Worm (Caenorhabditis elegans) whole organism, L2 larva: Measurements from ENCODE around the gene bgnt-1.1.

Source experiments
- C34F6.9 ChIP-seq: fragments of 150-350 bp; optimal IDR thresholded peaks from 2 replicates; lab custom pipeline; 2014; ENCODE audit warnings: missing biosample characterization, missing genetic modification characterization
- F13H6.1 ChIP-seq: sonication (generic microtip); optimal IDR thresholded peaks from 2 replicates; lab custom pipeline; 2016; ENCODE audit warnings: missing genetic modification characterization, missing compliant biosample characterization
- R02D3.7 ChIP-seq: fragments of 150-350 bp; optimal IDR thresholded peaks from 2 replicates; lab custom pipeline; 2014; ENCODE audit warnings: missing biosample characterization, missing genetic modification characterization
- Y55F3AM.14 ChIP-seq: fragments of 200-800 bp; sonication (Bioruptor generic); optimal IDR thresholded peaks from 2 replicates; lab custom pipeline; 2018; ENCODE audit warnings: mild to moderate bottlenecking, missing genetic modification characterization, missing compliant biosample characterization
- ZK546.5 ChIP-seq: sonication (generic microtip); optimal IDR thresholded peaks from 2 replicates; lab custom pipeline; 2017; ENCODE audit warnings: missing biosample characterization, missing genetic modification characterization
- ama-1 ChIP-seq: fragments of 150-350 bp; optimal IDR thresholded peaks from 2 replicates; lab custom pipeline; 2018; ENCODE audit warnings: inconsistent platforms
- blmp-1 ChIP-seq: sonication (generic microtip); optimal IDR thresholded peaks from 2 replicates; lab custom pipeline; 2017; ENCODE audit warnings: missing genetic modification characterization, mild to moderate bottlenecking, missing compliant biosample characterization, antibody characterized with exemption, moderate library complexity; ENCODE audit not compliant: insufficient read depth
- ceh-16 ChIP-seq: fragments of 150-350 bp; optimal IDR thresholded peaks from 2 replicates; lab custom pipeline; 2014; ENCODE audit warnings: missing biosample characterization, missing genetic modification characterization
- crh-2 ChIP-seq: sonication (generic microtip); optimal IDR thresholded peaks from 2 replicates; lab custom pipeline; 2017; ENCODE audit warnings: missing biosample characterization, missing genetic modification characterization
- egl-27 ChIP-seq: sonication (generic microtip); optimal IDR thresholded peaks from 3 replicates; lab custom pipeline; 2017; ENCODE audit warnings: missing biosample characterization, missing genetic modification reagents, missing genetic modification characterization
- elt-3 ChIP-seq: sonication (generic microtip); optimal IDR thresholded peaks from 2 replicates; lab custom pipeline; 2017; ENCODE audit warnings: missing biosample characterization, missing genetic modification characterization
- fos-1 ChIP-seq: fragments of 150-350 bp; optimal IDR thresholded peaks from 2 replicates; lab custom pipeline; 2014; ENCODE audit warnings: missing biosample characterization, missing genetic modification characterization
- gmeb-1 ChIP-seq: fragments of 150-350 bp; optimal IDR thresholded peaks from 2 replicates; lab custom pipeline; 2014; ENCODE audit warnings: missing biosample characterization, missing genetic modification characterization
- lin-11 ChIP-seq: fragments of 150-350 bp; sonication (generic microtip); optimal IDR thresholded peaks from 2 replicates; lab custom pipeline; 2014; ENCODE audit warnings: missing biosample characterization, missing genetic modification characterization, inconsistent platforms, mixed read lengths
- lin-39 ChIP-seq: fragments of 150-350 bp; optimal IDR thresholded peaks from 2 replicates; lab custom pipeline; 2014; ENCODE audit warnings: missing biosample characterization, missing genetic modification reagents, missing genetic modification characterization
- lsy-2 ChIP-seq, 2 experiments: fragments of 150-350 bp in 1 of 2; sonication (generic microtip) in 1 of 2; optimal IDR thresholded peaks; 2 replicates each; lab custom pipeline; 2014 to 2017; ENCODE audit warnings: missing biosample characterization in 2 of 2, missing genetic modification characterization in 2 of 2
- mab-5 ChIP-seq: fragments of 150-350 bp; optimal IDR thresholded peaks from 2 replicates; lab custom pipeline; 2014; ENCODE audit warnings: missing biosample characterization, missing genetic modification characterization
- mbf-1 ChIP-seq: sonication (generic microtip); optimal IDR thresholded peaks from 2 replicates; lab custom pipeline; 2017; ENCODE audit warnings: missing biosample characterization, missing genetic modification characterization
- mdl-1 ChIP-seq, 2 experiments: fragments of 150-350 bp in 1 of 2; sonication (generic microtip) in 1 of 2; optimal IDR thresholded peaks; 2 replicates each; lab custom pipeline; 2017; ENCODE audit warnings: missing biosample characterization in 2 of 2, missing genetic modification characterization in 2 of 2
- nhr-10 ChIP-seq: sonication (generic microtip); optimal IDR thresholded peaks from 2 replicates; lab custom pipeline; 2017; ENCODE audit warnings: missing biosample characterization, missing genetic modification characterization
- nhr-11 ChIP-seq: fragments of 150-350 bp; optimal IDR thresholded peaks from 2 replicates; lab custom pipeline; 2014; ENCODE audit warnings: missing biosample characterization, missing genetic modification characterization
- nhr-12 ChIP-seq: fragments of 150-350 bp; optimal IDR thresholded peaks from 2 replicates; lab custom pipeline; 2014; ENCODE audit warnings: missing biosample characterization, missing genetic modification characterization
- nhr-129 ChIP-seq: fragments of 150-350 bp; optimal IDR thresholded peaks from 2 replicates; lab custom pipeline; 2014; ENCODE audit warnings: missing biosample characterization, missing genetic modification characterization
- nhr-21 ChIP-seq: fragments of 150-350 bp; optimal IDR thresholded peaks from 2 replicates; lab custom pipeline; 2014; ENCODE audit warnings: missing biosample characterization, missing genetic modification characterization
- nhr-23 ChIP-seq: fragments of 150-350 bp; optimal IDR thresholded peaks from 2 replicates; lab custom pipeline; 2014; ENCODE audit warnings: missing biosample characterization, missing genetic modification reagents, missing genetic modification characterization
- nhr-6 ChIP-seq: fragments of 150-350 bp; optimal IDR thresholded peaks from 2 replicates; lab custom pipeline; 2014; ENCODE audit warnings: missing biosample characterization, missing genetic modification characterization
- peb-1 ChIP-seq: fragments of 150-350 bp; optimal IDR thresholded peaks from 2 replicates; lab custom pipeline; 2014; ENCODE audit warnings: missing biosample characterization, missing genetic modification characterization
- sem-4 ChIP-seq: fragments of 150-350 bp; optimal IDR thresholded peaks from 2 replicates; lab custom pipeline; 2014; ENCODE audit warnings: missing biosample characterization, missing genetic modification reagents, missing genetic modification characterization
- skn-1 ChIP-seq: sonication (generic microtip); optimal IDR thresholded peaks from 2 replicates; lab custom pipeline; 2017; ENCODE audit warnings: missing biosample characterization, missing genetic modification characterization
- sma-3 ChIP-seq: sonication (generic microtip); optimal IDR thresholded peaks from 2 replicates; lab custom pipeline; 2016; ENCODE audit warnings: missing genetic modification reagents, missing genetic modification characterization, missing compliant biosample characterization
- sma-9 ChIP-seq, 2 experiments: fragments of 150-350 bp in 1 of 2; sonication (generic microtip) in 1 of 2; optimal IDR thresholded peaks; 2 replicates each; lab custom pipeline; 2014 to 2016; ENCODE audit warnings: missing genetic modification characterization in 2 of 2, mild to moderate bottlenecking in 1 of 2, missing biosample characterization in 1 of 2, missing compliant biosample characterization in 1 of 2, missing genetic modification reagents in 1 of 2, moderate library complexity in 1 of 2
- unc-39 ChIP-seq: fragments of 150-350 bp; optimal IDR thresholded peaks from 2 replicates; lab custom pipeline; 2014; ENCODE audit warnings: missing biosample characterization, missing genetic modification characterization
- unc-55 ChIP-seq: fragments of 150-350 bp; sonication (generic microtip); optimal IDR thresholded peaks from 3 replicates; lab custom pipeline; 2014; ENCODE audit warnings: missing biosample characterization, missing genetic modification reagents, missing genetic modification characterization
- unc-62 ChIP-seq: fragments of 150-350 bp; optimal IDR thresholded peaks from 2 replicates; lab custom pipeline; 2014; ENCODE audit warnings: missing biosample characterization, missing genetic modification reagents, missing genetic modification characterization
- zag-1 ChIP-seq: fragments of 150-350 bp; optimal IDR thresholded peaks from 2 replicates; lab custom pipeline; 2014; ENCODE audit warnings: missing biosample characterization, missing genetic modification characterization
- ztf-1 ChIP-seq: fragments of 200-800 bp; sonication (Bioruptor generic); conservative IDR thresholded peaks from 2 replicates; pipeline ENCODE4 v1.3.6; 2022; ENCODE audit warnings: missing genetic modification characterization, missing compliant biosample characterization
- ztf-4 ChIP-seq: fragments of 150-350 bp; optimal IDR thresholded peaks from 2 replicates; lab custom pipeline; 2014; ENCODE audit warnings: missing biosample characterization, missing genetic modification characterization

bgnt-1.1 gene

DNA sequence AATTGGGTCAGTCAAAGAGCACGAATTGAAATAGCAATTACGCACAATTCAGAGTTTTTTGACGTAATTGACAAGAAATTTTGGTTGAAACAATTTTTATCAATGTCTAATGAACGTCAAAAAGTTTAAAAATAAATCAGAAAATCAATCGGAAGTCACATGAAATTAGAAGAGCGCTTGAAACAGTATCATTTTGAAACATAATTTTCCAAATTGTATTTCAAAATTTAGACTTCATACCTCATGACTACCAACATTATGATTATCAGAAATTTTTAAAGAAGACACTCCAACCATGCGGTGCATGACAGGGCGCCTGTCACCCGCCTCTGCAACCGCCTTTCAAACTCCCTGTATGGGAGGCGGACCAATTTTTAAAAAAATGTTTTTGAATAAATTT is 40.7 kb downstream of the bgnt-1.1 start:
- TF ChIP-seq sem-4 (tag; lab: Kevin White, UChicago) (no peak), ceh-16 (tag; lab: Kevin White, UChicago) (no peak), ama-1 (lab: Kevin White, UChicago) (no peak), F13H6.1 (no peak), peb-1 (no peak)

DNA sequence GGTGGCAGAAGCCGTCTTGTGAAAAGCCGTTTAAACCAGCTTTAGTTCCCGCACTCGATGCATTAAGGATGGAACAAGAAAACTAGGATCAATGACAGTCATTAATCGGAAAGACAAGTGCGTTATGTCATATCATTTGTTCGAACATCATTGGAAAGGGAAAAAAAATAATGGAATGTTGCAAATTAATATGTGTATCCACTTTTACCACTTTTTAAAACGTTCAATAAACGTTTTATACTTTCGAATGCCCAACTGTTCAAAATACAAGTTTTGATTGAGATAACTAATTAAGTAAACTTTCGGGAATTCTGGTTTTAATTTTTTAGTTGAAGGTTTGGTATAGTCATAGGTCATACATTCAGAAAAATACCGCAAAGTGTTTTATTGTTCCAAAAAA is 42.5 kb downstream of the bgnt-1.1 start, which contains the start of gene C02F4.4:
C02F4.4 (minus strand) TSS at position 101 of the 400 bp plus-strand sequence.
- no peak for TF ChIP-seq egl-27 (tag; lab: Kevin White, UChicago)
- TF ChIP-seq unc-39 (tag; lab: Kevin White, UChicago), result no peak
- TF ChIP-seq ZK546.5 (tag; lab: Kevin White, UChicago), result no peak
- no peak for TF ChIP-seq nhr-21 (tag; lab: Kevin White, UChicago)
- TF ChIP-seq ztf-1 (GFP tag; lab: Robert Waterston, UW), result no peak
- no peak for TF ChIP-seq mab-5
- no peak for TF ChIP-seq nhr-23
- TF ChIP-seq nhr-10 (tag; lab: Kevin White, UChicago), result no peak
- TF ChIP-seq ceh-16 (tag; lab: Kevin White, UChicago), result no peak

DNA sequence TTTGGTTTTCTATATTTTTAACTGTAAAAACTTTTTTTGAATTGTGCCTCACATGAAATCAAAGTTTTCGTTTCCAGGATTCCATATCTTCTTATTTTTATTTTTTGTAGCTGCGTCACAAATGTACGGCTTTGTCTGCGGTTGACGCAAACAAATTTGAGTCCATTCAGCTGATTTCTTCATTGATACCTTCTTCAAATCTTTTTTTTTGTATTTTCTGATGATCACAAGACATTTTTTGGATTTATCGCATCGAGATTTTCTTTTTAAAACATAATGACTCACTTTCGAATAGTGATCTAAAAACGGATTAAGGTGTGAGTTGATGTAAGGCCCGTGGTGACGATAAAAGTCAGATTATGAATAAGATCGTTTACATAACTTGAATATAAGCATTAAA is 46.1 kb downstream of the bgnt-1.1 start:
- no peak for TF ChIP-seq nhr-12 (tag; lab: Kevin White, UChicago)
- no peak for TF ChIP-seq nhr-6 (tag; lab: Kevin White, UChicago)
- no peak for TF ChIP-seq nhr-23
- no peak for TF ChIP-seq nhr-11 (tag; lab: Kevin White, UChicago)
- TF ChIP-seq, all 48 proteins: peak for 0

DNA sequence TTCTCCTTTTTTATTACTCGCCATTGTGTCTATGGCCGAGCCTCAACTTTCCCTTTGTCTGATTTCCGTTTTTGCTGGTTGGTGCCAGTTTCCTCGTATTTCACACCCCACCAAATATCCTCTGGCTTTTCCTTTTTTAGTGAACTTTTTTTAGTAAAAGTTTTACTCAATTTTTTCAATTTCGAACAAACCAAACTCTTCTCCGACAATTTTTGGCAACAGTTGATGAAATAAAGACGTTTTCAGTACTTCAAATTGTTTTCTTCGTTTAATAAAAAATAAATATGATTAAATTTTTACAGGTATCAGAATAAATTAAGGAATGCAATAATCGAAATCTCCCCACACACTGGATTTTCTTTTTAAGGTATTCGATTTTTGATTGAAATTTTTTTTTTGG is 48.5 kb downstream of the bgnt-1.1 start, which contains the start of gene cal-4:
cal-4 (plus strand) TSS at position 301 of the 400 bp plus-strand sequence.
- TF ChIP-seq nhr-129 (tag; lab: Kevin White, UChicago) (no peak), elt-3 (no peak)

DNA sequence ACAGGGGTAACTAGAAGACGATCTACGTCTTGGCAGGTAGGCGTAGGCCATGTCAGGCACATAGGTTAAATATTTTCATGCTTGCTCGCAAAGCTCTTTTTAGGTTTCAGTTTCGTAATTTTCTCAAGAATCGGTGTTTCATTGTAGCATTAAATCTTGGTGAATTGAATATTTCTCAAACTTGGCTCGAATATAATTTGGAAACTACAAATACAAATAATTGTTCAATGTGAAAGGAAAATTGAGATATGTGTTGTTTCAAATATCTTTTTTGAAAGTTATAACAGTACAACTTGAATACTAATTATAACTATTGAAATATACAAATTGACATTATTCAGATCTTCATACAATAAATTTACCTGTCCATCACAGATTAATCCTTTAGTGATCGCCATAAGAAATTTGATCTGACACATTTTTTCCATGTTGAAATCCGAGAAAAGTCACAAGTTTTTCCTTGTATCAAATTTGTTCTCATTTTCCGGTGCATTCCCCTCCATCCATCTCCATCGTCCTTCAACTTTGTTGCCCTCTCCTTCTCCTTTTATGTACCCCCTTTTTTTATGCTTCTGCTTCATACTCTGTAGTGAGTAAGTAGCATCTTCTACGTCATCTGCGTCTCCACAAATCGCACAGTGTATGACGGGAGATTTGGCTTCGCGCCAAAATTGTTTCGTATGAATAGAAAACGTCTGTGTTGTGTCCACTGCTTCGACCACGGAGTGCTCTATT is 51.7 kb downstream of the bgnt-1.1 start, which contains the start of gene C02F4.5:
C02F4.5 (minus strand) TSS at position 51 of the 735 bp plus-strand sequence.
- TF ChIP-seq ama-1 (lab: Kevin White, UChicago) (no peak), sem-4 (tag; lab: Kevin White, UChicago) (no peak), ceh-16 (tag; lab: Kevin White, UChicago) (no peak), mbf-1 (tag; lab: Kevin White, UChicago) (no peak), sma-3 (GFP tag; lab: Kevin White, UChicago) (no peak), nhr-12 (tag; lab: Kevin White, UChicago) (no peak), sma-9 (GFP tag; optimal IDR thresholded peaks at IDR 0.05; lab: Kevin White, UChicago) (no peak), sma-9 (tag; optimal IDR thresholded peaks at IDR 0.05; lab: Kevin White, UChicago) (no peak), unc-55 (GFP tag; lab: Kevin White, UChicago) (no peak), nhr-10 (tag; lab: Kevin White, UChicago) (no peak), lin-11 (tag; lab: Kevin White, UChicago) (no peak), C34F6.9 (tag; lab: Kevin White, UChicago) (peak; percentile 5), mdl-1 (tag; optimal IDR thresholded peaks at IDR 0.05; lab: Kevin White, UChicago) (no peak), mab-5 (no peak), F13H6.1 (peak; percentile 2), lin-39 (tag; lab: Kevin White, UChicago) (no peak), elt-3 (no peak), crh-2 (tag; lab: Kevin White, UChicago) (peak; percentile 18), ztf-4 (no peak), Y55F3AM.14 (no peak), unc-62 (GFP tag; lab: Kevin White, UChicago) (no peak), R02D3.7 (tag; lab: Kevin White, UChicago) (no peak), zag-1 (tag; lab: Kevin White, UChicago) (peak; percentile 6), nhr-21 (tag; lab: Kevin White, UChicago) (no peak), nhr-11 (tag; lab: Kevin White, UChicago) (no peak), lsy-2 (tag; optimal IDR thresholded peaks at IDR 0.05; lab: Kevin White, UChicago) (peak in 1 of 2 experiments; percentile 36), blmp-1 (tag; lab: Kevin White, UChicago) (no peak), fos-1 (tag; lab: Kevin White, UChicago) (no peak), gmeb-1 (tag; lab: Kevin White, UChicago) (no peak), skn-1 (tag; lab: Kevin White, UChicago) (no peak), nhr-129 (tag; lab: Kevin White, UChicago) (no peak), nhr-6 (tag; lab: Kevin White, UChicago) (no peak)
